Worm (Caenorhabditis elegans): ENCODE measurements around the gene T14B4.9.

The T14B4.9 gene

ce11 chrII:6683663-6684285, 49.8 kb downstream of the T14B4.9 start, which contains the start of gene gyf-1:
Gene gyf-1 (plus strand): TSS chrII:6684235.
- TF ChIP-seq unc-42 (tag; optimal IDR thresholded peaks at IDR 0.05) (no peak), che-1 (tag; optimal IDR thresholded peaks at IDR 0.05) (no peak), dmd-4 (tag; optimal IDR thresholded peaks at IDR 0.05; ENCODE audit: borderline replicate concordance) (no peak), pag-3 (tag; optimal IDR thresholded peaks at IDR 0.05; ENCODE audit: borderline replicate concordance) (no peak), rnt-1 (tag; optimal IDR thresholded peaks at IDR 0.05) (peak; percentile 73), ceh-34 (tag; optimal IDR thresholded peaks at IDR 0.05) (peak; percentile 40), ets-4 (tag; optimal IDR thresholded peaks at IDR 0.05) (peak; percentile 36), syd-9 (tag; optimal IDR thresholded peaks at IDR 0.05) (no peak), ceh-31 (tag; optimal IDR thresholded peaks at IDR 0.05) (peak; percentile 76), C08G9.2 (tag; optimal IDR thresholded peaks at IDR 0.05) (peak; percentile 46), odd-2 (tag; optimal IDR thresholded peaks at IDR 0.05) (no peak), unc-55 (GFP tag; optimal IDR thresholded peaks at IDR 0.05) (peak; percentile 81), C38D4.7 (GFP tag; optimal IDR thresholded peaks at IDR 0.05) (no peak), tbx-2 (tag; optimal IDR thresholded peaks at IDR 0.05) (peak; percentile 70), T23F11.4 (GFP tag; optimal IDR thresholded peaks at IDR 0.05) (no peak), ceh-18 (tag; optimal IDR thresholded peaks at IDR 0.05) (peak; percentile 26)

- TF ChIP-seq dve-1 (tag; optimal IDR thresholded peaks at IDR 0.05) = no peak
- TF ChIP-seq ceh-14 (tag; optimal IDR thresholded peaks at IDR 0.05) = no peak
- no peak for TF ChIP-seq eyg-1 (tag; optimal IDR thresholded peaks at IDR 0.05)
- TF ChIP-seq lin-11 (tag; optimal IDR thresholded peaks at IDR 0.05) = no peak
- no peak for TF ChIP-seq tbx-2 (tag; optimal IDR thresholded peaks at IDR 0.05)
Measured at ce11 chrII:6682918-6683317, 50.7 kb downstream of the T14B4.9 start.

ce11 chrII:6681478-6681877, 52.1 kb downstream of the T14B4.9 start:
- TF ChIP-seq nhr-232 (tag; optimal IDR thresholded peaks at IDR 0.05) (no peak), npax-4 (tag; optimal IDR thresholded peaks at IDR 0.05) (no peak), C08G9.2 (tag; optimal IDR thresholded peaks at IDR 0.05) (no peak), dve-1 (tag; optimal IDR thresholded peaks at IDR 0.05) (no peak), hlh-30 (tag; optimal IDR thresholded peaks at IDR 0.05; ENCODE audit: insufficient read depth) (no peak), ceh-48 (tag; optimal IDR thresholded peaks at IDR 0.05) (no peak), hlh-8 (tag; optimal IDR thresholded peaks at IDR 0.05) (no peak), elt-4 (tag; optimal IDR thresholded peaks at IDR 0.05) (no peak), sox-2 (GFP tag; IDR thresholded peaks at IDR 0.05) (no peak), ztf-16 (tag; optimal IDR thresholded peaks at IDR 0.05) (no peak), lin-11 (tag; optimal IDR thresholded peaks at IDR 0.05) (no peak), pqm-1 (tag; optimal IDR thresholded peaks at IDR 0.05) (no peak), madf-2 (tag; optimal IDR thresholded peaks at IDR 0.05) (no peak)
